Worm (Caenorhabditis elegans): ENCODE measurements around the gene Y54G11A.17.
"Not testable (repeated sequence)": the region's sequence is repeated elsewhere in the genome, so short reads cannot be mapped to it uniquely, and the experiment has no call there.

Gene Y54G11A.17

DNA sequence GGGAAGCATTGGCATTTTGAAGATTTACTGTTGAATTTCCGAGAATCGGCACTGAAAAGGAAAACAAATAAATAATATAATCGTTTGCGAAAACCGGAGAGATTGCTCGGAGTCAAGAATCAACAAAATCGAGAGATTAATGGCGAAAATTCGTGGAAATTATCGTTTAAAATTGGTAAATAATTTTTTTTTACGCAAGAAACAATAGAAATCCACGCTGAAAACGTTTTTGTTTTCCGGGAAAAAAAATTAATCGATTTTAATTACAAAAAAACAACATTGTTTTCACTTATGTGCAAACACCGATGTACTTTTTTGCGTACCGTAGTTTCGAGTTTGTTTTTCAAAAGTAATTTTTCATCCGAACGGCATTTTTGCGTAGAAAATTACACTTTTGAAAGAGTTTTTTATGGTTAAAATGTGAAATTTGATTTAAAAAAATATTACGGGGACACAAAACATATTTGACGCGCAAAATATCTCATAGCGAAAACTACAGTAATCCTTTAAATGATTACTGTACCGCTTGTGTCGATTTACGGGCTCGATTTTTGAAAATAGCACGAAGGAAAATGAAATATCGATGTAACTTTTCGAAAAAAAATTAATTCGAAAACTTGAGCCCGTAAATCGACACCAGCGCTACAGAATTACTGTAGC lies 38.3 kb downstream of the Y54G11A.17 start, which contains the start of gene ctl-3:
Gene ctl-3 (minus strand): TSS at position 51 of the 660 bp plus-strand sequence.
- no peak for TF ChIP-seq F49E8.2 (tag; optimal IDR thresholded peaks at IDR 0.05; ENCODE audit: insufficient read depth)
- TF ChIP-seq lsl-1 (GFP tag; optimal IDR thresholded peaks at IDR 0.05): peak; percentile 88
- TF ChIP-seq F33H1.4 (GFP tag; IDR thresholded peaks at IDR 0.05): peak; percentile 53; the same call in 1 of the 2 replicates

DNA sequence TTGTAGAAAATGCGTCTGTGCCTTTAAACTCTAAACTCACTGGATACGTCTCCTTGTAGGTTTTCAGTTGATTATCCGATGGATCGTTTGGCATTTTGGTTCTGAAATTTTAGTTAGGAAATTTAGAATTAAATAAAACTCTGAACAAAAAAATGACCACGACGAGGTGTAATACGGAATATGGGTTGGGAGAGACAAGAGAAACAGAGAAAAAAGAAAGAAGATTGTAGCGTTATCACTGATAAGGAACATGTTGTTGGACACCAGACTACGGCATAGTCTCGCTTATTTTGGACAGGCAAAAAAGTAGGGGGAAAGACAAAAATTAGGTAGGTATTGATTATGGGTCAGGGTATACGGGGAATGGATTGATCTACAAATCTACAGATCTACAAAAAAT lies 43.0 kb downstream of the Y54G11A.17 start, which contains the start of gene ctl-1:
Gene ctl-1 (minus strand): TSS at position 101 of the 400 bp plus-strand sequence.
- not testable (repeated sequence) for TF ChIP-seq Y53F4B.3 (GFP tag; IDR thresholded peaks at IDR 0.05); madf-10 (tag; optimal IDR thresholded peaks at IDR 0.05); pha-4 (tag; optimal IDR thresholded peaks at IDR 0.05)

DNA sequence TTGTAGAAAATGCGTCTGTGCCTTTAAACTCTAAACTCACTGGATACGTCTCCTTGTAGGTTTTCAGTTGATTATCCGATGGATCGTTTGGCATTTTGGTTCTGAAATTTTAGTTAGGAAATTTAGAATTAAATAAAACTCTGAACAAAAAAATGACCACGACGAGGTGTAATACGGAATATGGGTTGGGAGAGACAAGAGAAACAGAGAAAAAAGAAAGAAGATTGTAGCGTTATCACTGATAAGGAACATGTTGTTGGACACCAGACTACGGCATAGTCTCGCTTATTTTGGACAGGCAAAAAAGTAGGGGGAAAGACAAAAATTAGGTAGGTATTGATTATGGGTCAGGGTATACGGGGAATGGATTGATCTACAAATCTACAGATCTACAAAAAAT lies 47.3 kb downstream of the Y54G11A.17 start, which contains the start of gene ctl-2:
Gene ctl-2 (minus strand): TSS at position 101 of the 400 bp plus-strand sequence.
- TF ChIP-seq ceh-58 (GFP tag; IDR thresholded peaks at IDR 0.05); C06A6.2 (GFP tag; conservative IDR thresholded peaks at IDR 0.05); atf-7 (tag; optimal IDR thresholded peaks at IDR 0.05): not testable (repeated sequence)

DNA sequence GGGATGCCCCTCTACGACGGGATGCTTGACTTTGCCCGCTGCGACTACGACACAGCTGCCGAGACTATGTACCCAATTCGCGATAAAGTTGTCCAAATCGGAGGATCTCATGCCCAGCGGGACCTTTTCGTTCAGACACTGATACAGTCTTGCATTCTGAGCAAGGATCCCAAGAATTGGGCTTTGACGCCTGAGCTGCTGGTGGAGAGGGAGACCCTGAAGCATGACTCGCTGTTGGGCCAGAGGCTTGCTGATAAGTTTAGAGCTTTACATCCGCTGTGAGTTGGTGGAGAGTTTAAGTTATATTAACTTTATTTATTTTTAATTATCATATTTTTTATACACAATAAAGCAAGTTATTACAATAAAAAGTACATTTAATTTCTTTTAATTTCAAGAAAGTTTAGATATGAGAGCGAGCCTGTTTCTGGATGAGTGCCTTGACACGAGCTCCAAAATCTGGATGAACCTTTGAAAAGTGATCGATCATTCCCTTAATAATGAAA lies 49.9 kb downstream of the Y54G11A.17 start:
- no peak for TF ChIP-seq egl-18 (GFP tag; IDR thresholded peaks at IDR 0.05)
- peak; percentile 36; the same call in 1 of the 2 replicates for TF ChIP-seq zfh-2 (GFP tag; conservative IDR thresholded peaks at IDR 0.05)
- TF ChIP-seq madf-8 (GFP tag; conservative IDR thresholded peaks at IDR 0.05): no peak
- 0 out of 2 replicates have a peak, but pooled peaks have one; percentile 8 for TF ChIP-seq mcd-1 (GFP tag; IDR thresholded peaks at IDR 0.05)
- TF ChIP-seq ceh-100 (GFP tag; IDR thresholded peaks at IDR 0.05): no peak
- no peak for TF ChIP-seq cebp-1 (GFP tag; IDR thresholded peaks at IDR 0.05)
- peak; percentile 9 for TF ChIP-seq cebp-1 (tag; optimal IDR thresholded peaks at IDR 0.05)
